Worm (Caenorhabditis elegans): Measurements from ENCODE around the gene C10C5.7.

C10C5.7 gene

ce11 chrIV:9422408-9422807 lies 37.5 kb downstream of the C10C5.7 start, which contains the start of gene F56D5.9:
Gene F56D5.9, minus strand, starts transcription at chrIV:9422508.
- no peak for TF ChIP-seq ets-7 (tag; optimal IDR thresholded peaks at IDR 0.05)
- no peak for TF ChIP-seq sea-1 (GFP tag; conservative IDR thresholded peaks at IDR 0.05)
- no peak for TF ChIP-seq ceh-36 (tag; optimal IDR thresholded peaks at IDR 0.05)
- TF ChIP-seq scrt-1 (GFP tag; IDR thresholded peaks at IDR 0.05): no peak
- TF ChIP-seq hnd-1 (tag; optimal IDR thresholded peaks at IDR 0.05): no peak
- TF ChIP-seq B0310.2 (tag; optimal IDR thresholded peaks at IDR 0.05): no peak
- TF ChIP-seq tbx-11 (GFP tag; IDR thresholded peaks at IDR 0.05): no peak
- TF ChIP-seq hmg-4 (GFP tag; optimal IDR thresholded peaks at IDR 0.05): no peak
- TF ChIP-seq ceh-13 (GFP tag; optimal IDR thresholded peaks at IDR 0.05): no peak
- no peak for TF ChIP-seq hmbx-1 (tag; optimal IDR thresholded peaks at IDR 0.05)
- no peak for TF ChIP-seq F13C5.2 (tag; optimal IDR thresholded peaks at IDR 0.05)
- TF ChIP-seq aly-1 (tag; optimal IDR thresholded peaks at IDR 0.05): no peak
- TF ChIP-seq flt-1 (GFP tag; IDR thresholded peaks at IDR 0.05): no peak
- TF ChIP-seq ama-1 (optimal IDR thresholded peaks at IDR 0.05): no peak
- TF ChIP-seq tra-4 (tag; optimal IDR thresholded peaks at IDR 0.05): no peak
- TF ChIP-seq pes-1 (GFP tag; IDR thresholded peaks at IDR 0.05): no peak
- TF ChIP-seq tbx-37 (GFP tag; conservative IDR thresholded peaks at IDR 0.05): no peak

- TF ChIP-seq ets-7 (tag; optimal IDR thresholded peaks at IDR 0.05) (no peak), hmg-4 (GFP tag; optimal IDR thresholded peaks at IDR 0.05) (no peak), hnd-1 (tag; optimal IDR thresholded peaks at IDR 0.05) (no peak), sea-1 (GFP tag; conservative IDR thresholded peaks at IDR 0.05) (no peak)
These were observed 38.2 kb downstream of the C10C5.7 start, which contains the start of gene srxa-2 for ce11 chrIV:9423095-9423494. Gene srxa-2, plus strand, starts transcription at chrIV:9423395.

- no peak for TF ChIP-seq hmg-4 (GFP tag; optimal IDR thresholded peaks at IDR 0.05)
- no peak for TF ChIP-seq ceh-36 (tag; optimal IDR thresholded peaks at IDR 0.05)
- TF ChIP-seq hmbx-1 (tag; optimal IDR thresholded peaks at IDR 0.05): no peak
- TF ChIP-seq scrt-1 (GFP tag; IDR thresholded peaks at IDR 0.05): no peak
- no peak for TF ChIP-seq sea-1 (GFP tag; conservative IDR thresholded peaks at IDR 0.05)
These were observed 43.0 kb downstream of the C10C5.7 start, which contains the start of gene F59B8.1 for ce11 chrIV:9427959-9428358. Gene F59B8.1, plus strand, starts transcription at chrIV:9428259.

- TF ChIP-seq tra-4 (tag; optimal IDR thresholded peaks at IDR 0.05) (no peak), hnd-1 (tag; optimal IDR thresholded peaks at IDR 0.05) (no peak), ceh-13 (GFP tag; optimal IDR thresholded peaks at IDR 0.05) (no peak), tbx-11 (GFP tag; IDR thresholded peaks at IDR 0.05) (no peak), flt-1 (GFP tag; IDR thresholded peaks at IDR 0.05) (no peak), hmbx-1 (tag; optimal IDR thresholded peaks at IDR 0.05) (no peak), sea-1 (GFP tag; conservative IDR thresholded peaks at IDR 0.05) (no peak), F13C5.2 (tag; optimal IDR thresholded peaks at IDR 0.05) (no peak), pes-1 (GFP tag; IDR thresholded peaks at IDR 0.05) (no peak), aly-1 (tag; optimal IDR thresholded peaks at IDR 0.05) (no peak), ets-7 (tag; optimal IDR thresholded peaks at IDR 0.05) (no peak), hmg-4 (GFP tag; optimal IDR thresholded peaks at IDR 0.05) (no peak), B0310.2 (tag; optimal IDR thresholded peaks at IDR 0.05) (no peak), ceh-36 (tag; optimal IDR thresholded peaks at IDR 0.05) (no peak), tbx-37 (GFP tag; conservative IDR thresholded peaks at IDR 0.05) (no peak), scrt-1 (GFP tag; IDR thresholded peaks at IDR 0.05) (no peak), ama-1 (optimal IDR thresholded peaks at IDR 0.05) (no peak)
These were observed 47.4 kb downstream of the C10C5.7 start for ce11 chrIV:9432327-9432726.
